Fruit fly (Drosophila melanogaster): ENCODE data around the gene Pus7.

Pus7 gene

DNA sequence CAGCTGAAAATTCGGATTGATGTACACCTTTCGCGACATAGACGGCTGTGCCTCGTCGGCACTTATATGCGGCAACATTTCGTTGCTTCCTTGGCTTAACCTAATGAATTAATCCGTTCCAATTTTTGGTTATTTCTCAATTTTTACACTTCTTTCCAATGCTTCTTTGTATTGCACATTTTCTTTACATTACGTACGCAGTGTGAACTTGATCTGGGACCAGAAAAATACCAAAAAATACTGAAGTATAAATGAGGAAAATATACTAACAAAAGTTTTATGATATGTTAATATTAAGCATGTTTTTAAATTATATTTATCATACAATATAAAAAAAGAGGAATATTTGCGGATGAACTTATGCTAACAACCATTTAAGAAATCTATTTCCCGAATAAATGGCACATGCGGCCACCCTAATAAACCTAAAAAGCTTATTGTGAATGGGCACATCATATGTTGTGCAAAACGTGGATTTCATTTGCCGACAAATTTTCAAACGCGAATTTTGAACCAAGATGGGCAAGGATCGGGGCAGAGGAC lies at the start of gene Pus7, which contains the start of gene ZC3H3 (continued):
- no peak for TF ChIP-seq ro (GFP tag; IDR thresholded peaks at IDR 0.05)
- no peak for TF ChIP-seq peb (GFP tag; IDR thresholded peaks at IDR 0.05)
- peak; percentile 100 for TF ChIP-seq CG2712 (tag; optimal IDR thresholded peaks at IDR 0.05)
- no peak for TF ChIP-seq ERR (GFP tag; optimal IDR thresholded peaks at IDR 0.05)
- no peak for TF ChIP-seq br (optimal IDR thresholded peaks at IDR 0.05)
- no peak for TF ChIP-seq Lim3 (GFP tag; IDR thresholded peaks at IDR 0.05)
- TF ChIP-seq hkb (optimal IDR thresholded peaks at IDR 0.05), result no peak
- TF ChIP-seq hkb (GFP tag; IDR thresholded peaks at IDR 0.05), result peak; percentile 18; the same call in 1 of the 2 replicates
- TF ChIP-seq fru (optimal IDR thresholded peaks at IDR 0.05), result no peak
- no peak for TF ChIP-seq exex (tag; optimal IDR thresholded peaks at IDR 0.05)
- TF ChIP-seq CG11085 (GFP tag; IDR thresholded peaks at IDR 0.05), result no peak
- TF ChIP-seq CG6683 (GFP tag; optimal IDR thresholded peaks at IDR 0.05), result peak; percentile 7
- no peak for TF ChIP-seq CG11723 (GFP tag; optimal IDR thresholded peaks at IDR 0.05)
- TF ChIP-seq CG8388 (GFP tag; optimal IDR thresholded peaks at IDR 0.05), result no peak
- no peak for TF ChIP-seq tx (GFP tag; optimal IDR thresholded peaks at IDR 0.05)
- peak; percentile 45 for TF ChIP-seq stwl (tag; optimal IDR thresholded peaks at IDR 0.05)
- peak; percentile 76 for TF ChIP-seq ftz-f1 (GFP tag; optimal IDR thresholded peaks at IDR 0.05)
- TF ChIP-seq Spps (tag; optimal IDR thresholded peaks at IDR 0.05), result peak; percentile 31
- no peak for TF ChIP-seq NfI (GFP tag; optimal IDR thresholded peaks at IDR 0.05)
- TF ChIP-seq MBD-R2 (GFP tag; IDR thresholded peaks at IDR 0.05), result peak; percentile 65
- no peak for TF ChIP-seq Dip2 (GFP tag; IDR thresholded peaks at IDR 0.05)
- peak; percentile 46; the same call in 2 of the 3 replicates for TF ChIP-seq row (GFP tag; IDR thresholded peaks at IDR 0.05)
- no peak for TF ChIP-seq Hr39 (optimal IDR thresholded peaks at IDR 0.05)
- TF ChIP-seq CG17361 (GFP tag; IDR thresholded peaks at IDR 0.05), result peak; percentile 43; the same call in 1 of the 3 replicates
- 0 out of 3 replicates have a peak, but pooled peaks have one; percentile 20 for TF ChIP-seq zfh1 (GFP tag; IDR thresholded peaks at IDR 0.05)
- no peak for TF ChIP-seq prd (optimal IDR thresholded peaks at IDR 0.05)
- no peak for TF ChIP-seq prd (GFP tag; IDR thresholded peaks at IDR 0.05)
- no peak for TF ChIP-seq Hmx (GFP tag; optimal IDR thresholded peaks at IDR 0.05)
- TF ChIP-seq crp (GFP tag; optimal IDR thresholded peaks at IDR 0.05), result peak in 1 of 2 experiments; percentile 87
- TF ChIP-seq Max (GFP tag; optimal IDR thresholded peaks at IDR 0.05), result peak; percentile 31
- no peak for TF ChIP-seq CG15269 (tag; optimal IDR thresholded peaks at IDR 0.05)
- no peak for TF ChIP-seq Hr3 (GFP tag; optimal IDR thresholded peaks at IDR 0.05)
- TF ChIP-seq Nf-YC (tag; optimal IDR thresholded peaks at IDR 0.05), result peak; percentile 44
- peak; percentile 47 for TF ChIP-seq CG13287 (GFP tag; IDR thresholded peaks at IDR 0.05; ENCODE audit: partially characterized antibody)
- no peak for TF ChIP-seq HLH4C (GFP tag; IDR thresholded peaks at IDR 0.05; ENCODE audit: partially characterized antibody)
- TF ChIP-seq cas (GFP tag; IDR thresholded peaks at IDR 0.05), result no peak
- TF ChIP-seq MTF-1 (GFP tag; optimal IDR thresholded peaks at IDR 0.05; ENCODE audit: borderline replicate concordance), result no peak
- TF ChIP-seq CG4424 (GFP tag; optimal IDR thresholded peaks at IDR 0.05), result peak; percentile 13
- TF ChIP-seq Rfx (GFP tag; IDR thresholded peaks at IDR 0.05), result no peak
- peak; percentile 60 for TF ChIP-seq Dp (GFP tag; optimal IDR thresholded peaks at IDR 0.05)
- peak; percentile 71 for TF ChIP-seq sens (GFP tag)
- TF ChIP-seq bcd (GFP tag; optimal IDR thresholded peaks at IDR 0.05), result no peak
- no peak for TF ChIP-seq CTCF (GFP tag; optimal IDR thresholded peaks at IDR 0.05)
- no peak for TF ChIP-seq B-H2 (GFP tag; optimal IDR thresholded peaks at IDR 0.05)
- TF ChIP-seq Hmr (GFP tag; optimal IDR thresholded peaks at IDR 0.05), result no peak
- TF ChIP-seq CG2116 (GFP tag; optimal IDR thresholded peaks at IDR 0.05), result peak; percentile 59
- TF ChIP-seq CG4617 (GFP tag; optimal IDR thresholded peaks at IDR 0.05; ENCODE audit: borderline replicate concordance), result peak; percentile 65
- no peak for TF ChIP-seq CG6654 (GFP tag; optimal IDR thresholded peaks at IDR 0.05)
- TF ChIP-seq NC2α (GFP tag; optimal IDR thresholded peaks at IDR 0.05), result no peak
- no peak for TF ChIP-seq Camta (GFP tag; optimal IDR thresholded peaks at IDR 0.05)
- peak; percentile 57 for TF ChIP-seq CG10267 (tag; optimal IDR thresholded peaks at IDR 0.05)
- TF ChIP-seq HLHmδ (GFP tag; optimal IDR thresholded peaks at IDR 0.05), result no peak
- TF ChIP-seq CG12299 (tag; optimal IDR thresholded peaks at IDR 0.05), result no peak

Measured in whole organism, embryonic.